Worm (Caenorhabditis elegans): ENCODE results near the gene mdt-28.

- no peak for TF ChIP-seq elt-1 (tag; optimal IDR thresholded peaks at IDR 0.05; ENCODE audit: borderline replicate concordance, insufficient read depth)
- TF ChIP-seq nhr-28 (tag; optimal IDR thresholded peaks at IDR 0.05), result no peak
- no peak for TF ChIP-seq lin-32 (GFP tag; optimal IDR thresholded peaks at IDR 0.05)
- TF ChIP-seq nhr-76 (tag; optimal IDR thresholded peaks at IDR 0.05), result no peak
- no peak for TF ChIP-seq snpc-4 (tag; optimal IDR thresholded peaks at IDR 0.05)
- no peak for TF ChIP-seq bed-3 (GFP tag; optimal IDR thresholded peaks at IDR 0.05)
- no peak for TF ChIP-seq ces-1 (GFP tag; optimal IDR thresholded peaks at IDR 0.05)
- TF ChIP-seq elt-3 (tag; optimal IDR thresholded peaks at IDR 0.05), result no peak
- no peak for TF ChIP-seq mab-5 (tag; optimal IDR thresholded peaks at IDR 0.05)
Observed at ce11 chrV:15559047-15559446, 16.2 kb downstream of the mdt-28 start, which contains the start of gene acr-18.
